Worm (Caenorhabditis elegans) whole organism, L1 larva: ENCODE results near the gene R08E5.1.

Experiments
- F16B12.6 ChIP-seq: fragments of 150-350 bp; optimal IDR thresholded peaks from 2 replicates; lab custom pipeline; 2014; ENCODE audit warnings: missing biosample characterization, missing genetic modification characterization
- ama-1 ChIP-seq: fragments of 150-350 bp; optimal IDR thresholded peaks from 2 replicates; lab custom pipeline; 2014
- ceh-8 ChIP-seq: fragments of 200-800 bp; sonication (Bioruptor generic); optimal IDR thresholded peaks from 2 replicates; lab custom pipeline; 2018; ENCODE audit warnings: mild to moderate bottlenecking, missing genetic modification characterization, moderate library complexity, missing compliant biosample characterization
- elt-2 ChIP-seq: sonication (generic microtip); optimal IDR thresholded peaks from 2 replicates; lab custom pipeline; 2016; ENCODE audit warnings: missing genetic modification characterization, mild to moderate bottlenecking, inconsistent platforms, missing compliant biosample characterization, missing genetic modification reagents
- irx-1 ChIP-seq: sonication (generic microtip); optimal IDR thresholded peaks from 2 replicates; lab custom pipeline; 2016; ENCODE audit warnings: missing genetic modification characterization, missing compliant biosample characterization
- jun-1 ChIP-seq: fragments of 150-350 bp; optimal IDR thresholded peaks from 2 replicates; lab custom pipeline; 2014; ENCODE audit warnings: missing biosample characterization, missing genetic modification reagents, missing genetic modification characterization
- lin-14 ChIP-seq: fragments of 200-800 bp; sonication (Bioruptor generic); optimal IDR thresholded peaks from 2 replicates; lab custom pipeline; 2018; ENCODE audit warnings: mild to moderate bottlenecking, missing genetic modification characterization, moderate library complexity, missing compliant biosample characterization
- nhr-28 ChIP-seq: fragments of 150-350 bp; optimal IDR thresholded peaks from 2 replicates; lab custom pipeline; 2014; ENCODE audit warnings: missing biosample characterization, missing genetic modification characterization
- nhr-76 ChIP-seq: sonication (generic microtip); optimal IDR thresholded peaks from 2 replicates; lab custom pipeline; 2017; ENCODE audit warnings: missing biosample characterization, missing genetic modification characterization
- rnt-1 ChIP-seq: sonication (generic microtip); optimal IDR thresholded peaks from 2 replicates; lab custom pipeline; 2016; ENCODE audit warnings: mild to moderate bottlenecking, missing genetic modification characterization, moderate library complexity, missing compliant biosample characterization
- zag-1 ChIP-seq: fragments of 150-350 bp; optimal IDR thresholded peaks from 2 replicates; lab custom pipeline; 2014; ENCODE audit warnings: missing biosample characterization, missing genetic modification characterization

ce11 chrV:3801787-3802417, 30.6 kb upstream of the R08E5.1 start:
- TF ChIP-seq lin-14 = no peak
- TF ChIP-seq nhr-28 = no peak
- TF ChIP-seq ama-1 = no peak
- no peak for TF ChIP-seq irx-1 (tag; lab: Kevin White, UChicago)
- no peak for TF ChIP-seq elt-2 (tag; lab: Kevin White, UChicago)
- TF ChIP-seq zag-1 (tag; lab: Kevin White, UChicago) = no peak
- no peak for TF ChIP-seq nhr-76 (tag; lab: Kevin White, UChicago)
- TF ChIP-seq rnt-1 (tag; lab: Kevin White, UChicago) = no peak
- TF ChIP-seq jun-1 (tag; lab: Kevin White, UChicago) = no peak
- no peak for TF ChIP-seq F16B12.6 (tag; lab: Kevin White, UChicago)
- no peak for TF ChIP-seq ceh-8 (GFP tag; lab: Kevin White, UChicago)
